Worm (Caenorhabditis elegans) whole organism, L1 larva: Measurements from ENCODE around the gene Y27F2A.9.
A peak's percentile ranks its signal among the peaks of the same experiment; 100 is the strongest.

Experiments used
- F16B12.6 ChIP-seq: fragments of 150-350 bp; optimal IDR thresholded peaks from 2 replicates; lab custom pipeline; 2014; ENCODE audit warnings: missing biosample characterization, missing genetic modification characterization
- alr-1 ChIP-seq: fragments of 200-800 bp; sonication (Bioruptor generic); optimal IDR thresholded peaks from 2 replicates; lab custom pipeline; 2018; ENCODE audit warnings: borderline replicate concordance, mild to moderate bottlenecking, missing genetic modification characterization, missing compliant biosample characterization
- blmp-1 ChIP-seq: fragments of 150-350 bp; optimal IDR thresholded peaks from 2 replicates; lab custom pipeline; 2014; ENCODE audit warnings: missing biosample characterization, missing genetic modification characterization
- egl-13 ChIP-seq: sonication (generic microtip); optimal IDR thresholded peaks from 2 replicates; lab custom pipeline; 2016; ENCODE audit warnings: missing genotype, missing genetic modification reagents, missing genetic modification characterization, missing compliant biosample characterization
- elt-2 ChIP-seq: sonication (generic microtip); optimal IDR thresholded peaks from 2 replicates; lab custom pipeline; 2016; ENCODE audit warnings: missing genetic modification characterization, mild to moderate bottlenecking, inconsistent platforms, missing compliant biosample characterization, missing genetic modification reagents
- elt-3 ChIP-seq, 6 experiments: fragments of 150-350 bp in 1 of 6; sonication (generic microtip); optimal IDR thresholded peaks; 2 replicates each; lab custom pipeline; 2017 to 2018; ENCODE audit warnings: missing biosample characterization in 6 of 6, missing genetic modification characterization in 6 of 6, inconsistent platforms in 1 of 6
- fkh-10 ChIP-seq: sonication (generic microtip); optimal IDR thresholded peaks from 2 replicates; lab custom pipeline; 2017; ENCODE audit warnings: missing biosample characterization, missing genetic modification reagents, missing genetic modification characterization
- fkh-8 ChIP-seq: sonication (generic microtip); optimal IDR thresholded peaks from 2 replicates; lab custom pipeline; 2016; ENCODE audit warnings: mild to moderate bottlenecking, missing genetic modification characterization, missing compliant biosample characterization
- grh-1 ChIP-seq: fragments of 200-800 bp; sonication (Bioruptor generic); IDR thresholded peaks from 2 replicates; pipeline ENCODE4 v1.3.6; 2022; ENCODE audit warnings: missing genetic modification reagents, missing genetic modification characterization, missing compliant biosample characterization
- hlh-17 ChIP-seq: fragments of 200-800 bp; sonication (Bioruptor generic); optimal IDR thresholded peaks from 2 replicates; lab custom pipeline; 2018; ENCODE audit warnings: missing genetic modification characterization, mild to moderate bottlenecking, missing compliant biosample characterization, moderate library complexity, borderline replicate concordance
- hlh-4 ChIP-seq: sonication (generic microtip); optimal IDR thresholded peaks from 2 replicates; lab custom pipeline; 2016; ENCODE audit warnings: mild to moderate bottlenecking, missing genetic modification characterization, missing compliant biosample characterization
- lin-13 ChIP-seq: fragments of 150-350 bp; optimal IDR thresholded peaks from 2 replicates; lab custom pipeline; 2014; ENCODE audit warnings: missing biosample characterization, missing genetic modification reagents, missing genetic modification characterization
- lin-15B ChIP-seq: fragments of 150-350 bp; sonication (generic microtip); optimal IDR thresholded peaks from 3 replicates; lab custom pipeline; 2014; ENCODE audit warnings: missing biosample characterization, missing genetic modification characterization
- lsy-2 ChIP-seq, 2 experiments: fragments of 150-350 bp; optimal IDR thresholded peaks; 2 replicates each; lab custom pipeline; 2014; ENCODE audit warnings: missing biosample characterization in 2 of 2, missing genetic modification characterization in 2 of 2
- mdl-1 ChIP-seq, 2 experiments: fragments of 150-350 bp; optimal IDR thresholded peaks; 2 replicates each; lab custom pipeline; 2014 to 2017; ENCODE audit warnings: missing biosample characterization in 2 of 2, missing genetic modification characterization in 2 of 2, inconsistent platforms in 1 of 2
- mef-2 ChIP-seq: fragments of 150-350 bp; optimal IDR thresholded peaks from 2 replicates; lab custom pipeline; 2014; ENCODE audit warnings: missing biosample characterization, missing genetic modification characterization
- nhr-19 ChIP-seq: fragments of 200-800 bp; sonication (Bioruptor generic); conservative IDR thresholded peaks from 2 replicates; pipeline ENCODE4 v1.3.6; 2022; ENCODE audit warnings: missing genetic modification characterization, missing compliant biosample characterization
- nhr-237 ChIP-seq: fragments of 150-350 bp; optimal IDR thresholded peaks from 2 replicates; lab custom pipeline; 2014; ENCODE audit warnings: missing biosample characterization, missing genetic modification characterization
- nhr-28 ChIP-seq: fragments of 150-350 bp; optimal IDR thresholded peaks from 2 replicates; lab custom pipeline; 2014; ENCODE audit warnings: missing biosample characterization, missing genetic modification characterization
- nhr-76 ChIP-seq: sonication (generic microtip); optimal IDR thresholded peaks from 2 replicates; lab custom pipeline; 2017; ENCODE audit warnings: missing biosample characterization, missing genetic modification characterization
- nhr-77 ChIP-seq: fragments of 150-350 bp; optimal IDR thresholded peaks from 2 replicates; lab custom pipeline; 2014; ENCODE audit warnings: missing biosample characterization, missing genetic modification characterization
- nhr-84 ChIP-seq: sonication (generic microtip); optimal IDR thresholded peaks from 2 replicates; lab custom pipeline; 2017; ENCODE audit warnings: missing biosample characterization, missing genetic modification characterization
- nhr-90 ChIP-seq: sonication (generic microtip); optimal IDR thresholded peaks from 2 replicates; lab custom pipeline; 2016; ENCODE audit warnings: mild to moderate bottlenecking, missing genetic modification characterization, missing compliant biosample characterization; ENCODE audit not compliant: poor library complexity
- skn-1 ChIP-seq: fragments of 150-350 bp; optimal IDR thresholded peaks from 2 replicates; lab custom pipeline; 2014; ENCODE audit warnings: missing biosample characterization, missing genetic modification characterization
- snu-23 ChIP-seq: sonication (generic microtip); optimal IDR thresholded peaks from 2 replicates; lab custom pipeline; 2016; ENCODE audit warnings: missing genetic modification characterization, missing compliant biosample characterization
- sptf-1 ChIP-seq: fragments of 150-350 bp; optimal IDR thresholded peaks from 2 replicates; lab custom pipeline; 2014; ENCODE audit warnings: missing biosample characterization, missing genetic modification characterization
- tbx-2 ChIP-seq: sonication (generic microtip); optimal IDR thresholded peaks from 2 replicates; lab custom pipeline; 2016; ENCODE audit warnings: missing genetic modification characterization, missing compliant biosample characterization
- tlp-1 ChIP-seq: fragments of 150-350 bp; optimal IDR thresholded peaks from 2 replicates; lab custom pipeline; 2014; ENCODE audit warnings: missing biosample characterization, missing genetic modification characterization
- unc-86 ChIP-seq: sonication (generic microtip); optimal IDR thresholded peaks from 2 replicates; lab custom pipeline; 2016; ENCODE audit warnings: missing genetic modification characterization, missing compliant biosample characterization
- unc-98 ChIP-seq: fragments of 200-800 bp; sonication (Bioruptor generic); IDR thresholded peaks from 2 replicates; pipeline ENCODE4 v1.3.6; 2022; ENCODE audit warnings: missing genetic modification characterization, missing compliant biosample characterization
- ztf-11 ChIP-seq, 2 experiments: sonication (generic microtip); optimal IDR thresholded peaks; 2 replicates each; lab custom pipeline; 2016 to 2017; ENCODE audit warnings: missing genetic modification characterization in 2 of 2, missing biosample characterization in 1 of 2, missing compliant biosample characterization in 1 of 2
- ztf-4 ChIP-seq: fragments of 150-350 bp; optimal IDR thresholded peaks from 2 replicates; lab custom pipeline; 2014; ENCODE audit warnings: missing biosample characterization, missing genetic modification characterization

Gene Y27F2A.9

ce11 chrII:3172176-3172575 lies 19.3 kb downstream of the Y27F2A.9 start, which contains the start of gene Y27F2A.10:
Gene Y27F2A.10, minus strand, starts transcription at chrII:3172276.
- no peak for TF ChIP-seq egl-13 (tag; lab: Kevin White, UChicago)
- TF ChIP-seq mef-2 (tag; lab: Kevin White, UChicago) = no peak
- no peak for TF ChIP-seq mdl-1 (tag; optimal IDR thresholded peaks at IDR 0.05; lab: Kevin White, UChicago)

ce11 chrII:3170089-3170488 lies 21.4 kb downstream of the Y27F2A.9 start, which contains the start of gene fbxc-55:
Gene fbxc-55, minus strand, starts transcription at chrII:3170189.
- TF ChIP-seq nhr-76 (no peak), nhr-19 (no peak), lin-13 (GFP tag; lab: Kevin White, UChicago) (no peak), tlp-1 (tag; lab: Kevin White, UChicago) (no peak), snu-23 (no peak), unc-86 (no peak), elt-3 (tag; optimal IDR thresholded peaks at IDR 0.05; lab: Kevin White, UChicago) (no peak)

- no peak for TF ChIP-seq nhr-84 (tag; lab: Kevin White, UChicago)
These were observed 32.5 kb downstream of the Y27F2A.9 start, which contains the start of gene sri-34 for ce11 chrII:3158985-3159384. Gene sri-34, minus strand, starts transcription at chrII:3159085.

- TF ChIP-seq nhr-28 (tag; lab: Kevin White, UChicago) (no peak), sptf-1 (tag; lab: Kevin White, UChicago) (no peak), unc-86 (no peak), fkh-8 (tag; lab: Kevin White, UChicago) (peak; percentile 57), ztf-11 (tag; optimal IDR thresholded peaks at IDR 0.05; lab: Kevin White, UChicago) (no peak), F16B12.6 (tag; lab: Kevin White, UChicago) (no peak), hlh-17 (GFP tag; lab: Kevin White, UChicago) (no peak), nhr-19 (no peak), nhr-90 (tag; lab: Kevin White, UChicago) (no peak)
These were observed 34.7 kb downstream of the Y27F2A.9 start, which contains the start of gene sri-33 for ce11 chrII:3156749-3157148. Gene sri-33, minus strand, starts transcription at chrII:3156849.

- TF ChIP-seq tbx-2 (tag; lab: Kevin White, UChicago) (no peak), nhr-77 (tag; lab: Kevin White, UChicago) (no peak), grh-1 (no peak), nhr-28 (tag; lab: Kevin White, UChicago) (no peak), fkh-10 (GFP tag; lab: Kevin White, UChicago) (no peak), lin-13 (GFP tag; lab: Kevin White, UChicago) (no peak), hlh-4 (tag; lab: Kevin White, UChicago) (no peak), lin-15B (tag; lab: Kevin White, UChicago) (no peak), hlh-17 (GFP tag; lab: Kevin White, UChicago) (no peak), lsy-2 (tag; optimal IDR thresholded peaks at IDR 0.05; lab: Kevin White, UChicago) (no peak), blmp-1 (tag; lab: Kevin White, UChicago) (no peak), elt-2 (tag; lab: Kevin White, UChicago) (no peak), unc-98 (no peak), skn-1 (tag; lab: Kevin White, UChicago) (no peak), ztf-4 (tag; lab: Kevin White, UChicago) (no peak)
These were observed 37.1 kb downstream of the Y27F2A.9 start, which contains the start of gene sri-32 for ce11 chrII:3154383-3154782. Gene sri-32, minus strand, starts transcription at chrII:3154483.

ce11 chrII:3151615-3152014 lies 39.8 kb downstream of the Y27F2A.9 start, which contains the start of the genes T10D4.14 and T10D4.19:
Gene T10D4.14, minus strand, starts transcription at chrII:3151715.
Gene T10D4.19, plus strand, starts transcription at chrII:3151918.
- no peak for TF ChIP-seq hlh-17 (GFP tag; lab: Kevin White, UChicago)
- no peak for TF ChIP-seq nhr-237 (tag; lab: Kevin White, UChicago)
- no peak for TF ChIP-seq alr-1 (tag; lab: Kevin White, UChicago)
